In the genomic region with DNA sequence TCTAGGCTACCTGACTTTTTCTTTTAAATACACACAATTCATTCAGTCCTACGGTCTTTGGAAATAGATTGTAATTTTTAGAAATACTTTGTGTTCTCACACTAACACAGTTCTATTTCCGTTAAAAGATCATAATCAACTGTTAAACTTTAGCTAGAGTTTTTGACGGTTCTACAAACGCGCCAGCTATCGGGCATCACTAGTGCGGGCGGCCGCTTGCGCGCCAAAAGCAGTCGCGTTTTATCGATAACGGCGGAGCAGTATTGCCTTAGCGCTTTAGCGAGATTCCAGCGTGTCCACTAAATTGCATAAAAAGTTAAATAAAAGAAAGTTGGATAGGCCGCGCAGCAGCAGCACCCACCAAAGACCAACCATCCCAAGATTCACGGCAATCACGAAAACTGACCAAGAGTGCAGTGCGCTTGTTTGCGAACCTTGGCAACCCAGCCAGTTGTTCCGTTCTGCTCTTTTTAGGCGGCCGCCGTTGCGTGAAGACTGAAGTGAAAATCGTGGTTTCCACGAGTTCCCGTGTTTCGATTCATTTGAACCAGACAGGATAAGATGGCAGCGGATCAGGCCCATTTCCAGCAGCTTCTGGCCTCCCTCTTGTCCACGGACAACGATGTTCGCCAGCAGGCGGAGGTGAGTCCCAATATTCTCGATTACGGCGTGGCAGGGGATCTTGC, we compare ENCODE assay signal across 2 fruit fly cellular contexts.
TF ChIP-seq lines count a peak whose summit lies in the region.

A gene (plus strand): TSS at position 51 of the 686 bp plus-strand sequence.

TF ChIP-seq in whole organism, embryonic, 481 proteins besides CTCF, POLR2A, EP300 and RAD21 (continued from another document and continues in another):
- TF ChIP-seq amos (GFP tag; IDR thresholded peaks at IDR 0.05; lab: Robert Waterston, UW; ENCODE audit: partially characterized antibody) (peak; percentile 46), CG6175 (GFP tag; IDR thresholded peaks at IDR 0.05; lab: Robert Waterston, UW) (peak; percentile 58; the same call in 1 of the 3 replicates), CG3407 (GFP tag; optimal IDR thresholded peaks at IDR 0.05; lab: Kevin White, UChicago) (peak; percentile 47), dati (GFP tag; IDR thresholded peaks at IDR 0.05; lab: Robert Waterston, UW) (0 out of 2 replicates have a peak, but pooled peaks have one; percentile 60), Sry-β (GFP tag; optimal IDR thresholded peaks at IDR 0.05; lab: Kevin White, UChicago) (peak; percentile 97), CG15269 (tag; optimal IDR thresholded peaks at IDR 0.05; lab: Kevin White, UChicago) (peak; percentile 64), CrebB (tag; optimal IDR thresholded peaks at IDR 0.05; lab: Kevin White, UChicago) (peak; percentile 69), dan (GFP tag; IDR thresholded peaks at IDR 0.05; lab: Robert Waterston, UW) (no peak), CG32767 (GFP tag; IDR thresholded peaks at IDR 0.05; lab: Robert Waterston, UW) (peak; percentile 65; the same call in 1 of the 2 replicates), CG17568 (GFP tag; optimal IDR thresholded peaks at IDR 0.05; lab: Kevin White, UChicago) (no peak), eve (GFP tag; optimal IDR thresholded peaks at IDR 0.05; lab: Kevin White, UChicago) (no peak), CG17385 (GFP tag; optimal IDR thresholded peaks at IDR 0.05; lab: Kevin White, UChicago) (peak; percentile 60), CG15073 (GFP tag; optimal IDR thresholded peaks at IDR 0.05; lab: Kevin White, UChicago) (no peak), CG8924 (tag; optimal IDR thresholded peaks at IDR 0.05; lab: Kevin White, UChicago) (peak; percentile 46), sr (GFP tag; IDR thresholded peaks at IDR 0.05; lab: Robert Waterston, UW) (peak; percentile 61; the same call in 2 of the 3 replicates), pfk (GFP tag; optimal IDR thresholded peaks at IDR 0.05; lab: Kevin White, UChicago) (peak; percentile 66), CG11696 (GFP tag; IDR thresholded peaks at IDR 0.05; lab: Robert Waterston, UW) (0 out of 2 replicates have a peak, but pooled peaks have one; percentile 16), CG6254 (GFP tag; optimal IDR thresholded peaks at IDR 0.05; lab: Kevin White, UChicago) (peak; percentile 14), kay (GFP tag; optimal IDR thresholded peaks at IDR 0.05; lab: Kevin White, UChicago) (peak; percentile 71), CG1024 (GFP tag; IDR thresholded peaks at IDR 0.05; lab: Robert Waterston, UW) (peak; percentile 53; the same call in 1 of the 2 replicates), CG34422 (GFP tag; IDR thresholded peaks at IDR 0.05; lab: Robert Waterston, UW) (peak; percentile 87), CG12104 (GFP tag; optimal IDR thresholded peaks at IDR 0.05; lab: Kevin White, UChicago) (peak; percentile 18), rib (GFP tag; IDR thresholded peaks at IDR 0.05; lab: Robert Waterston, UW) (0 out of 2 replicates have a peak, but pooled peaks have one; percentile 56), btn (GFP tag; optimal IDR thresholded peaks at IDR 0.05; lab: Kevin White, UChicago) (peak; percentile 76), fu2 (GFP tag; optimal IDR thresholded peaks at IDR 0.05; lab: Kevin White, UChicago) (peak; percentile 76), Atf3 (GFP tag; optimal IDR thresholded peaks at IDR 0.05; lab: Kevin White, UChicago) (peak; percentile 65), CG5245 (GFP tag; optimal IDR thresholded peaks at IDR 0.05; lab: Kevin White, UChicago) (peak; percentile 73), CG12071 (GFP tag; optimal IDR thresholded peaks at IDR 0.05; lab: Kevin White, UChicago) (no peak), Dad (GFP tag; optimal IDR thresholded peaks at IDR 0.05; lab: Kevin White, UChicago) (peak; percentile 85), CG34224 (GFP tag; IDR thresholded peaks at IDR 0.05; lab: Robert Waterston, UW; ENCODE audit: partially characterized antibody) (peak; percentile 45; the same call in 2 of the 3 replicates), CG33213 (GFP tag; optimal IDR thresholded peaks at IDR 0.05; lab: Kevin White, UChicago) (peak; percentile 85), Atf-2 (GFP tag; optimal IDR thresholded peaks at IDR 0.05; lab: Kevin White, UChicago) (peak; percentile 79), CG5953 (GFP tag; IDR thresholded peaks at IDR 0.05; lab: Robert Waterston, UW) (no peak; the same call in 1 of the 2 replicates), stc (GFP tag; IDR thresholded peaks at IDR 0.05; lab: Robert Waterston, UW) (peak; percentile 85), psq (GFP tag; optimal IDR thresholded peaks at IDR 0.05; lab: Kevin White, UChicago) (no peak), ab (GFP tag; optimal IDR thresholded peaks at IDR 0.05; lab: Kevin White, UChicago) (no peak), phol (tag; optimal IDR thresholded peaks at IDR 0.05; lab: Kevin White, UChicago) (peak; percentile 67), wor (GFP tag; IDR thresholded peaks at IDR 0.05; lab: Robert Waterston, UW) (peak; percentile 17; the same call in 1 of the 2 replicates), fd3F (GFP tag; optimal IDR thresholded peaks at IDR 0.05; lab: Kevin White, UChicago) (peak; percentile 18), CHES-1-like (GFP tag; optimal IDR thresholded peaks at IDR 0.05; lab: Kevin White, UChicago) (peak; percentile 86), ap (GFP tag; IDR thresholded peaks at IDR 0.05; lab: Robert Waterston, UW) (peak; percentile 36; the same call in 1 of the 2 replicates), NK7.1 (GFP tag; optimal IDR thresholded peaks at IDR 0.05; lab: Kevin White, UChicago) (peak; percentile 81), CG13296 (GFP tag; optimal IDR thresholded peaks at IDR 0.05; lab: Kevin White, UChicago) (peak; percentile 76), CG9437 (GFP tag; optimal IDR thresholded peaks at IDR 0.05; lab: Kevin White, UChicago) (peak; percentile 90), CG12769 (tag; optimal IDR thresholded peaks at IDR 0.05; lab: Kevin White, UChicago) (peak; percentile 76), dm (GFP tag; optimal IDR thresholded peaks at IDR 0.05; lab: Kevin White, UChicago) (peak; percentile 84), Bteb2 (GFP tag; optimal IDR thresholded peaks at IDR 0.05; lab: Kevin White, UChicago) (peak; percentile 60), knrl (GFP tag; IDR thresholded peaks at IDR 0.05; lab: Robert Waterston, UW; ENCODE audit: partially characterized antibody) (peak; percentile 57), hbn (GFP tag; IDR thresholded peaks at IDR 0.05; lab: Robert Waterston, UW; ENCODE audit: partially characterized antibody) (peak; percentile 57; the same call in 1 of the 2 replicates), HLHmδ (GFP tag; optimal IDR thresholded peaks at IDR 0.05; lab: Kevin White, UChicago) (peak; percentile 15), pb (GFP tag; optimal IDR thresholded peaks at IDR 0.05; lab: Kevin White, UChicago) (peak; percentile 87), CG12299 (tag; optimal IDR thresholded peaks at IDR 0.05; lab: Kevin White, UChicago) (peak; percentile 54), ara (GFP tag; IDR thresholded peaks at IDR 0.05; lab: Robert Waterston, UW) (peak; percentile 73), gsb-n (tag; optimal IDR thresholded peaks at IDR 0.05; lab: Kevin White, UChicago) (peak; percentile 35), B-H1 (GFP tag; IDR thresholded peaks at IDR 0.05; lab: Robert Waterston, UW) (peak; percentile 66), CG11723 (GFP tag; optimal IDR thresholded peaks at IDR 0.05; lab: Kevin White, UChicago) (peak; percentile 80), CG12659 (GFP tag; optimal IDR thresholded peaks at IDR 0.05; lab: Kevin White, UChicago) (peak; percentile 73), sd (tag; optimal IDR thresholded peaks at IDR 0.05; lab: Kevin White, UChicago) (peak; percentile 50)

TF ChIP-seq in whole organism, prepupa, 60 proteins besides CTCF, POLR2A, EP300 and RAD21 (continued from another document):
- no peak for TF ChIP-seq CG7368 (GFP tag; optimal IDR thresholded peaks at IDR 0.05; lab: Kevin White, UChicago)
- peak; percentile 51 for TF ChIP-seq CG11902 (GFP tag; optimal IDR thresholded peaks at IDR 0.05; lab: Kevin White, UChicago)
- TF ChIP-seq Ets96B (tag; optimal IDR thresholded peaks at IDR 0.05; lab: Kevin White, UChicago): peak; percentile 36
- no peak for TF ChIP-seq CG16779 (tag; optimal IDR thresholded peaks at IDR 0.05; lab: Kevin White, UChicago)
- TF ChIP-seq svp (GFP tag; lab: Kevin White, UChicago): no peak
- peak; percentile 91 for TF ChIP-seq Eip78C (GFP tag; lab: Kevin White, UChicago)
- TF ChIP-seq CG6854 (GFP tag; optimal IDR thresholded peaks at IDR 0.05; lab: Kevin White, UChicago): peak; percentile 41
- TF ChIP-seq Smox (GFP tag; optimal IDR thresholded peaks at IDR 0.05; lab: Kevin White, UChicago): no peak
- TF ChIP-seq CG8319 (GFP tag; optimal IDR thresholded peaks at IDR 0.05; lab: Kevin White, UChicago): peak; percentile 79
- peak; percentile 78 for TF ChIP-seq cyc (GFP tag; optimal IDR thresholded peaks at IDR 0.05; lab: Kevin White, UChicago)
- peak; percentile 76 for TF ChIP-seq Eip75B (GFP tag; optimal IDR thresholded peaks at IDR 0.05; lab: Kevin White, UChicago)
- peak; percentile 55 for TF ChIP-seq CG3032 (tag; optimal IDR thresholded peaks at IDR 0.05; lab: Kevin White, UChicago)
- TF ChIP-seq CG8632 (GFP tag; optimal IDR thresholded peaks at IDR 0.05; lab: Kevin White, UChicago): peak; percentile 74
